Worm (Caenorhabditis elegans): Measurements from ENCODE around the gene meg-2.
A peak's percentile ranks its signal among the peaks of the same experiment; 100 is the strongest.

Gene meg-2

ce11 chrX:13929534-13929933 lies 3.6 kb upstream of the meg-2 start, which contains the start of gene meg-1:
Gene meg-1 (minus strand): TSS chrX:13929634.
- TF ChIP-seq drap-1 (GFP tag; optimal IDR thresholded peaks at IDR 0.05) (no peak), lin-13 (tag; optimal IDR thresholded peaks at IDR 0.05) (no peak), sptf-1 (tag; optimal IDR thresholded peaks at IDR 0.05) (no peak), unc-120 (tag; optimal IDR thresholded peaks at IDR 0.05; ENCODE audit: poor library complexity, severe bottlenecking) (no peak), ces-1 (GFP tag; optimal IDR thresholded peaks at IDR 0.05) (no peak), nhr-76 (tag; optimal IDR thresholded peaks at IDR 0.05) (no peak), flh-1 (GFP tag; optimal IDR thresholded peaks at IDR 0.05) (no peak), nhr-12 (tag; optimal IDR thresholded peaks at IDR 0.05) (no peak), ztf-11 (tag; optimal IDR thresholded peaks at IDR 0.05) (no peak), ceh-83 (GFP tag; optimal IDR thresholded peaks at IDR 0.05) (no peak), snpc-4 (tag; optimal IDR thresholded peaks at IDR 0.05) (no peak), hlh-1 (tag; optimal IDR thresholded peaks at IDR 0.05) (no peak), tbx-8 (GFP tag; optimal IDR thresholded peaks at IDR 0.05) (no peak), zip-8 (tag; optimal IDR thresholded peaks at IDR 0.05) (no peak)

- no peak for TF ChIP-seq unc-62 (GFP tag; optimal IDR thresholded peaks at IDR 0.05)
- no peak for TF ChIP-seq lin-32 (GFP tag; optimal IDR thresholded peaks at IDR 0.05)
- TF ChIP-seq lsy-2 (tag; optimal IDR thresholded peaks at IDR 0.05) = no peak
- no peak for TF ChIP-seq sptf-1 (tag; optimal IDR thresholded peaks at IDR 0.05)
- no peak for TF ChIP-seq nhr-28 (tag; optimal IDR thresholded peaks at IDR 0.05)
- TF ChIP-seq snpc-4 (tag; optimal IDR thresholded peaks at IDR 0.05) = no peak
- no peak for TF ChIP-seq hlh-1 (tag; optimal IDR thresholded peaks at IDR 0.05)
- no peak for TF ChIP-seq elt-1 (tag; optimal IDR thresholded peaks at IDR 0.05; ENCODE audit: borderline replicate concordance, insufficient read depth)
- TF ChIP-seq flh-1 (GFP tag; optimal IDR thresholded peaks at IDR 0.05) = no peak
Measured at ce11 chrX:13928532-13928931, 2.6 kb upstream of the meg-2 start.

DNA sequence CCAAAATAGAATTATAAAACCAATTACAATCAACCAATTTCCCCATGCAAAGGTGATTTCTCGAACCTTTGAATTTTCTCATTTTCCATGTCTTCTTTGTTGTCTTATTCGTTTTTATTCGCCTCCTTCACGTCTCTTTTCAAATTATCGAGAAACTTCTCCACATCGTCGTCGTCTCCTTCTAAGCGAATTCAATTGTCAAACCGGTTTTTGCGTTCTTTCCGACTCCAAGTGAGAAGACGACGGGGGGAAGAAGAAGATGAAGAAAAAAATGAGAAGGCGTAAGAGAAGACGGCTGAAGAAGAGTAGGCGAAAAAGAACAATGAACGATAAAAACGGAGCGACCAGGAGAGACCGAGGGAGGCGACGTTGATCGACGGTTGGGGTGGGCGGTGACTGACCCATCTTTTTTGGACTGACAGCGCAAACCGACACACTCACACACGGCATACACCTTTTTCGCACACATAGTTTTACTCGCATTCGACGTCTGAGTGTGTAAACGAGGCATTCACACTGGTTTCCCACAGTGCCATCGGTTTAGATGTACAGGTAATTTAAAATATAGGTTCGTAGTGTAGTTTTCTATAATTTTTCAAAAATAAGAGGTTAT lies 5.4 kb downstream of the meg-2 start:
- TF ChIP-seq ces-1 (GFP tag; optimal IDR thresholded peaks at IDR 0.05) = peak; percentile 52
- peak; percentile 31 for TF ChIP-seq nhr-237 (tag; optimal IDR thresholded peaks at IDR 0.05)
- TF ChIP-seq lin-32 (GFP tag; optimal IDR thresholded peaks at IDR 0.05) = no peak
- TF ChIP-seq elt-3 (tag; optimal IDR thresholded peaks at IDR 0.05) = peak; percentile 51
- TF ChIP-seq cnd-1 (tag; optimal IDR thresholded peaks at IDR 0.05) = no peak
- TF ChIP-seq ceh-43 (GFP tag; optimal IDR thresholded peaks at IDR 0.05) = no peak
- TF ChIP-seq blmp-1 (tag; optimal IDR thresholded peaks at IDR 0.05) = no peak

DNA sequence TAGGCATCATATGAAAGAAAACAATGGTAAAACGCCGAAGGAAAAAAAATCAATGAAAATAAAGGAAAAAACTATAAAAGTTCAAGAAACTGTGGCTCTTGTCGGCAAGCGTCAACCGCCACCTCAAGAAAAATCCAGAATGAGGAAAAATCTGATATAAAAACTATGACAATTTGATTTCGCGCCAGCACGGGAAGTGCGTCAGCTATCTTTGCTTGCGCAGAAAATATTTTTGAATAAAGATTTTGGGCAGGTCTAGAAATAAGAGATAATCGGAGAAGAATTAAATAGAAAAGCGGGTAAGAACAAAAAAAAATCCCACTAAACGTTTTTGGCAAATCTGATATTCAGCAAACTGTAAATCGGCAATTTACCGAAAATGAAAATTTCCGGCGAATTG lies 7.8 kb downstream of the meg-2 start:
- no peak for TF ChIP-seq nhr-237 (tag; optimal IDR thresholded peaks at IDR 0.05)
- no peak for TF ChIP-seq ceh-39 (tag; optimal IDR thresholded peaks at IDR 0.05)
- no peak for TF ChIP-seq ztf-11 (tag; optimal IDR thresholded peaks at IDR 0.05)
- no peak for TF ChIP-seq blmp-1 (tag; optimal IDR thresholded peaks at IDR 0.05)
- TF ChIP-seq hlh-1 (tag; optimal IDR thresholded peaks at IDR 0.05) = no peak
- no peak for TF ChIP-seq snpc-4 (tag; optimal IDR thresholded peaks at IDR 0.05)
- TF ChIP-seq lsy-2 (tag; optimal IDR thresholded peaks at IDR 0.05) = no peak
- no peak for TF ChIP-seq zip-8 (tag; optimal IDR thresholded peaks at IDR 0.05)
- TF ChIP-seq mep-1 (tag; optimal IDR thresholded peaks at IDR 0.05) = no peak

ce11 chrX:13917121-13917755 lies 8.7 kb downstream of the meg-2 start, which contains the start of gene ekl-5:
Gene ekl-5 (minus strand): TSS chrX:13917171.
- peak; percentile 56 for TF ChIP-seq ces-1 (GFP tag; optimal IDR thresholded peaks at IDR 0.05)
- no peak for TF ChIP-seq nhr-2 (tag; optimal IDR thresholded peaks at IDR 0.05)
- no peak for TF ChIP-seq zip-8 (tag; optimal IDR thresholded peaks at IDR 0.05)
- TF ChIP-seq elt-3 (tag; optimal IDR thresholded peaks at IDR 0.05) = peak; percentile 90
- no peak for TF ChIP-seq ceh-83 (GFP tag; optimal IDR thresholded peaks at IDR 0.05)
- TF ChIP-seq mep-1 (tag; optimal IDR thresholded peaks at IDR 0.05) = peak; percentile 31
- peak; percentile 44 for TF ChIP-seq pha-4 (tag; optimal IDR thresholded peaks at IDR 0.05)
- TF ChIP-seq hlh-1 (tag; optimal IDR thresholded peaks at IDR 0.05) = no peak
- TF ChIP-seq bed-3 (GFP tag; optimal IDR thresholded peaks at IDR 0.05) = no peak
- peak; percentile 48 for TF ChIP-seq lin-13 (tag; optimal IDR thresholded peaks at IDR 0.05)
